Worm (Caenorhabditis elegans) whole organism, L2 larva: ENCODE measurements around the gene K07H8.11.

Source experiments
- C34F6.9 ChIP-seq: fragments of 150-350 bp; optimal IDR thresholded peaks from 2 replicates; lab custom pipeline; 2014; ENCODE audit warnings: missing biosample characterization, missing genetic modification characterization
- F13H6.1 ChIP-seq: sonication (generic microtip); optimal IDR thresholded peaks from 2 replicates; lab custom pipeline; 2016; ENCODE audit warnings: missing genetic modification characterization, missing compliant biosample characterization
- R02D3.7 ChIP-seq: fragments of 150-350 bp; optimal IDR thresholded peaks from 2 replicates; lab custom pipeline; 2014; ENCODE audit warnings: missing biosample characterization, missing genetic modification characterization
- Y55F3AM.14 ChIP-seq: fragments of 200-800 bp; sonication (Bioruptor generic); optimal IDR thresholded peaks from 2 replicates; lab custom pipeline; 2018; ENCODE audit warnings: mild to moderate bottlenecking, missing genetic modification characterization, missing compliant biosample characterization
- ZK546.5 ChIP-seq: sonication (generic microtip); optimal IDR thresholded peaks from 2 replicates; lab custom pipeline; 2017; ENCODE audit warnings: missing biosample characterization, missing genetic modification characterization
- alr-1 ChIP-seq: fragments of 150-350 bp; optimal IDR thresholded peaks from 2 replicates; lab custom pipeline; 2014; ENCODE audit warnings: missing biosample characterization, missing genetic modification characterization
- aly-2 ChIP-seq: fragments of 150-350 bp; optimal IDR thresholded peaks from 2 replicates; lab custom pipeline; 2014; ENCODE audit warnings: missing biosample characterization, missing genetic modification characterization
- ama-1 ChIP-seq: fragments of 150-350 bp; optimal IDR thresholded peaks from 2 replicates; lab custom pipeline; 2018; ENCODE audit warnings: inconsistent platforms
- blmp-1 ChIP-seq: sonication (generic microtip); optimal IDR thresholded peaks from 2 replicates; lab custom pipeline; 2017; ENCODE audit warnings: missing genetic modification characterization, mild to moderate bottlenecking, missing compliant biosample characterization, antibody characterized with exemption, moderate library complexity; ENCODE audit not compliant: insufficient read depth
- ceh-16 ChIP-seq: fragments of 150-350 bp; optimal IDR thresholded peaks from 2 replicates; lab custom pipeline; 2014; ENCODE audit warnings: missing biosample characterization, missing genetic modification characterization
- ceh-82 ChIP-seq: fragments of 150-350 bp; optimal IDR thresholded peaks from 2 replicates; lab custom pipeline; 2014; ENCODE audit warnings: missing biosample characterization, missing genetic modification characterization
- crh-2 ChIP-seq: sonication (generic microtip); optimal IDR thresholded peaks from 2 replicates; lab custom pipeline; 2017; ENCODE audit warnings: missing biosample characterization, missing genetic modification characterization
- dmd-4 ChIP-seq: sonication (generic microtip); optimal IDR thresholded peaks from 2 replicates; lab custom pipeline; 2017; ENCODE audit warnings: missing biosample characterization, missing genetic modification characterization
- egl-27 ChIP-seq: sonication (generic microtip); optimal IDR thresholded peaks from 3 replicates; lab custom pipeline; 2017; ENCODE audit warnings: missing biosample characterization, missing genetic modification reagents, missing genetic modification characterization
- elt-1 ChIP-seq: fragments of 150-350 bp; optimal IDR thresholded peaks from 2 replicates; lab custom pipeline; 2014; ENCODE audit warnings: missing biosample characterization, missing genetic modification characterization
- elt-3 ChIP-seq: sonication (generic microtip); optimal IDR thresholded peaks from 2 replicates; lab custom pipeline; 2017; ENCODE audit warnings: missing biosample characterization, missing genetic modification characterization
- fos-1 ChIP-seq: fragments of 150-350 bp; optimal IDR thresholded peaks from 2 replicates; lab custom pipeline; 2014; ENCODE audit warnings: missing biosample characterization, missing genetic modification characterization
- gmeb-1 ChIP-seq: fragments of 150-350 bp; optimal IDR thresholded peaks from 2 replicates; lab custom pipeline; 2014; ENCODE audit warnings: missing biosample characterization, missing genetic modification characterization
- lin-11 ChIP-seq: fragments of 150-350 bp; sonication (generic microtip); optimal IDR thresholded peaks from 2 replicates; lab custom pipeline; 2014; ENCODE audit warnings: missing biosample characterization, missing genetic modification characterization, inconsistent platforms, mixed read lengths
- lin-13 ChIP-seq: fragments of 150-350 bp; optimal IDR thresholded peaks from 2 replicates; lab custom pipeline; 2014; ENCODE audit warnings: missing biosample characterization, missing genetic modification reagents, missing genetic modification characterization
- lin-39 ChIP-seq: fragments of 150-350 bp; optimal IDR thresholded peaks from 2 replicates; lab custom pipeline; 2014; ENCODE audit warnings: missing biosample characterization, missing genetic modification reagents, missing genetic modification characterization
- lsy-2 ChIP-seq, 2 experiments: fragments of 150-350 bp in 1 of 2; sonication (generic microtip) in 1 of 2; optimal IDR thresholded peaks; 2 replicates each; lab custom pipeline; 2014 to 2017; ENCODE audit warnings: missing biosample characterization in 2 of 2, missing genetic modification characterization in 2 of 2
- mab-5 ChIP-seq: fragments of 150-350 bp; optimal IDR thresholded peaks from 2 replicates; lab custom pipeline; 2014; ENCODE audit warnings: missing biosample characterization, missing genetic modification characterization
- mbf-1 ChIP-seq: sonication (generic microtip); optimal IDR thresholded peaks from 2 replicates; lab custom pipeline; 2017; ENCODE audit warnings: missing biosample characterization, missing genetic modification characterization
- mdl-1 ChIP-seq, 2 experiments: fragments of 150-350 bp in 1 of 2; sonication (generic microtip) in 1 of 2; optimal IDR thresholded peaks; 2 replicates each; lab custom pipeline; 2017; ENCODE audit warnings: missing biosample characterization in 2 of 2, missing genetic modification characterization in 2 of 2
- nhr-10 ChIP-seq: sonication (generic microtip); optimal IDR thresholded peaks from 2 replicates; lab custom pipeline; 2017; ENCODE audit warnings: missing biosample characterization, missing genetic modification characterization
- nhr-11 ChIP-seq: fragments of 150-350 bp; optimal IDR thresholded peaks from 2 replicates; lab custom pipeline; 2014; ENCODE audit warnings: missing biosample characterization, missing genetic modification characterization
- nhr-12 ChIP-seq: fragments of 150-350 bp; optimal IDR thresholded peaks from 2 replicates; lab custom pipeline; 2014; ENCODE audit warnings: missing biosample characterization, missing genetic modification characterization
- nhr-129 ChIP-seq: fragments of 150-350 bp; optimal IDR thresholded peaks from 2 replicates; lab custom pipeline; 2014; ENCODE audit warnings: missing biosample characterization, missing genetic modification characterization
- nhr-23 ChIP-seq: fragments of 150-350 bp; optimal IDR thresholded peaks from 2 replicates; lab custom pipeline; 2014; ENCODE audit warnings: missing biosample characterization, missing genetic modification reagents, missing genetic modification characterization
- nhr-237 ChIP-seq: fragments of 150-350 bp; optimal IDR thresholded peaks from 2 replicates; lab custom pipeline; 2014; ENCODE audit warnings: missing biosample characterization, missing genetic modification characterization
- nhr-25 ChIP-seq: fragments of 150-350 bp; sonication (generic microtip); optimal IDR thresholded peaks from 3 replicates; lab custom pipeline; 2014; ENCODE audit warnings: missing biosample characterization, missing genetic modification characterization
- nhr-6 ChIP-seq: fragments of 150-350 bp; optimal IDR thresholded peaks from 2 replicates; lab custom pipeline; 2014; ENCODE audit warnings: missing biosample characterization, missing genetic modification characterization
- nhr-77 ChIP-seq: fragments of 150-350 bp; optimal IDR thresholded peaks from 2 replicates; lab custom pipeline; 2014; ENCODE audit warnings: missing biosample characterization, missing genetic modification characterization
- peb-1 ChIP-seq: fragments of 150-350 bp; optimal IDR thresholded peaks from 2 replicates; lab custom pipeline; 2014; ENCODE audit warnings: missing biosample characterization, missing genetic modification characterization
- sem-4 ChIP-seq: fragments of 150-350 bp; optimal IDR thresholded peaks from 2 replicates; lab custom pipeline; 2014; ENCODE audit warnings: missing biosample characterization, missing genetic modification reagents, missing genetic modification characterization
- skn-1 ChIP-seq: sonication (generic microtip); optimal IDR thresholded peaks from 2 replicates; lab custom pipeline; 2017; ENCODE audit warnings: missing biosample characterization, missing genetic modification characterization
- sma-3 ChIP-seq: sonication (generic microtip); optimal IDR thresholded peaks from 2 replicates; lab custom pipeline; 2016; ENCODE audit warnings: missing genetic modification reagents, missing genetic modification characterization, missing compliant biosample characterization
- sma-9 ChIP-seq, 2 experiments: fragments of 150-350 bp in 1 of 2; sonication (generic microtip) in 1 of 2; optimal IDR thresholded peaks; 2 replicates each; lab custom pipeline; 2014 to 2016; ENCODE audit warnings: missing genetic modification characterization in 2 of 2, mild to moderate bottlenecking in 1 of 2, missing biosample characterization in 1 of 2, missing compliant biosample characterization in 1 of 2, missing genetic modification reagents in 1 of 2, moderate library complexity in 1 of 2
- snpc-4 ChIP-seq: fragments of 150-350 bp; optimal IDR thresholded peaks from 2 replicates; lab custom pipeline; 2014; ENCODE audit warnings: missing biosample characterization, missing genetic modification characterization
- unc-39 ChIP-seq: fragments of 150-350 bp; optimal IDR thresholded peaks from 2 replicates; lab custom pipeline; 2014; ENCODE audit warnings: missing biosample characterization, missing genetic modification characterization
- unc-55 ChIP-seq: fragments of 150-350 bp; sonication (generic microtip); optimal IDR thresholded peaks from 3 replicates; lab custom pipeline; 2014; ENCODE audit warnings: missing biosample characterization, missing genetic modification reagents, missing genetic modification characterization
- unc-62 ChIP-seq: fragments of 150-350 bp; optimal IDR thresholded peaks from 2 replicates; lab custom pipeline; 2014; ENCODE audit warnings: missing biosample characterization, missing genetic modification reagents, missing genetic modification characterization
- zag-1 ChIP-seq: fragments of 150-350 bp; optimal IDR thresholded peaks from 2 replicates; lab custom pipeline; 2014; ENCODE audit warnings: missing biosample characterization, missing genetic modification characterization
- ztf-1 ChIP-seq: fragments of 200-800 bp; sonication (Bioruptor generic); conservative IDR thresholded peaks from 2 replicates; pipeline ENCODE4 v1.3.6; 2022; ENCODE audit warnings: missing genetic modification characterization, missing compliant biosample characterization
- ztf-11 ChIP-seq: sonication (generic microtip); optimal IDR thresholded peaks from 2 replicates; lab custom pipeline; 2017; ENCODE audit warnings: missing biosample characterization, missing genetic modification characterization
- ztf-4 ChIP-seq: fragments of 150-350 bp; optimal IDR thresholded peaks from 2 replicates; lab custom pipeline; 2014; ENCODE audit warnings: missing biosample characterization, missing genetic modification characterization

The K07H8.11 gene

DNA sequence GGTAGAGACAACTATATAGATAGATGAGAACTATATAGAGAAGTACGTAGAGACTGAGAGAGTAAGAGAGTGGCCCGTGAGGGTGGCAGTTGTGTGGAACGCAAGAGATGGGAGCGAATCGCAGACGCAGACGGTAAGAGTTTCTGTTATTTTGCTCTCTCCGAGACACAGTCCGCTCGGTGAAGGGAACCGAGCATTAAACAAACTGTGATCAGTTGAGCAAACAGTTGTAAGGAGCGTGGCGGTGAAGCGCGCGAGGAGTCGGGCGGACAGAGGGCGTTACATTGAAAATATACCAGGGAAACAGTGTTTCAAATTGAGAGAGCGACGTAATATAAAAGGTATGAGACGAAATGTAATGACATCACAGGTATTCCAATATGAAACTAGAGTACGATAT, 45.6 kb downstream of the K07H8.11 start (continued):
- TF ChIP-seq ceh-16 (tag; lab: Kevin White, UChicago) (no peak), C34F6.9 (tag; lab: Kevin White, UChicago) (peak; percentile 20)
- TF ChIP-seq, all 48 proteins: peak for 12

DNA sequence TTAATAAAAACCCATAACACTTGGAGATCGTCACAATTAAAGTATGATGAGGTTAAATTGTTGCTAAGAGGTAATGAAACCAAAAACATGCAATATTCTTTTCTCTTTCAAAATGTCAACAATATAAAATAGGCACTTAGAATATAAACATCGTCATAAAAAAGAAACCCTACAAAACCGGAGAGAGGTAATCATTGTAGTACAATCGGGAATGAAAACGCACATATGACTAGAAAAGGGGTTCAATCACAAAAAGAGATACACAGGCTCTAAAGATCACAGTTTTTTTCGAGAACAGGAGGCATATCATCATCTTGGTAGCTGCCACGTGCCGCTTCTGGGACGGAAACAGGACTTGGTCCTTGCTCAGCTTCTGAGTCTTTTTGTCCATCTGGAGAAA, 48.7 kb downstream of the K07H8.11 start:
- TF ChIP-seq gmeb-1 (tag; lab: Kevin White, UChicago): no peak
- TF ChIP-seq, all 48 proteins: peak for 0

ce11 chrIV:8225357-8225756, 49.8 kb downstream of the K07H8.11 start, which contains the start of gene serp-1.2:
TSS of gene serp-1.2 (plus strand) at chrIV:8225674.
- TF ChIP-seq nhr-12 (tag; lab: Kevin White, UChicago) (no peak), ama-1 (lab: Kevin White, UChicago) (peak; percentile 39), nhr-237 (tag; lab: Kevin White, UChicago) (no peak), nhr-25 (tag; lab: Kevin White, UChicago) (no peak), ztf-1 (GFP tag; lab: Robert Waterston, UW) (no peak), nhr-23 (tag; lab: Kevin White, UChicago) (no peak), alr-1 (no peak), skn-1 (no peak), Y55F3AM.14 (GFP tag; lab: Kevin White, UChicago) (no peak), lin-39 (no peak), mdl-1 (tag; optimal IDR thresholded peaks at IDR 0.05; lab: Kevin White, UChicago) (peak in 1 of 2 experiments; percentile 29), peb-1 (tag; lab: Kevin White, UChicago) (no peak), elt-3 (tag; lab: Kevin White, UChicago) (no peak), lsy-2 (tag; optimal IDR thresholded peaks at IDR 0.05; lab: Kevin White, UChicago) (no peak), mbf-1 (tag; lab: Kevin White, UChicago) (no peak), elt-1 (tag; lab: Kevin White, UChicago) (no peak), sma-9 (GFP tag; optimal IDR thresholded peaks at IDR 0.05; lab: Kevin White, UChicago) (peak; percentile 44), sma-9 (tag; optimal IDR thresholded peaks at IDR 0.05; lab: Kevin White, UChicago) (no peak), F13H6.1 (tag; lab: Kevin White, UChicago) (no peak), crh-2 (tag; lab: Kevin White, UChicago) (peak; percentile 52), sma-3 (GFP tag; lab: Kevin White, UChicago) (no peak), ceh-16 (tag; lab: Kevin White, UChicago) (no peak), lin-13 (GFP tag; lab: Kevin White, UChicago) (peak; percentile 12), C34F6.9 (tag; lab: Kevin White, UChicago) (peak; percentile 59), unc-55 (GFP tag; lab: Kevin White, UChicago) (no peak), ztf-4 (tag; lab: Kevin White, UChicago) (no peak), unc-39 (tag; lab: Kevin White, UChicago) (no peak), gmeb-1 (tag; lab: Kevin White, UChicago) (no peak), lin-11 (tag; lab: Kevin White, UChicago) (no peak), dmd-4 (tag; lab: Kevin White, UChicago) (no peak), fos-1 (tag; lab: Kevin White, UChicago) (peak; percentile 28), sem-4 (tag; lab: Kevin White, UChicago) (no peak), unc-62 (GFP tag; lab: Kevin White, UChicago) (no peak), nhr-6 (tag; lab: Kevin White, UChicago) (no peak), mab-5 (tag; lab: Kevin White, UChicago) (no peak), snpc-4 (no peak), zag-1 (no peak), ZK546.5 (no peak), ztf-11 (no peak), nhr-10 (no peak), aly-2 (tag; lab: Kevin White, UChicago) (no peak), nhr-77 (tag; lab: Kevin White, UChicago) (no peak), R02D3.7 (tag; lab: Kevin White, UChicago) (no peak), nhr-129 (tag; lab: Kevin White, UChicago) (peak; percentile 36), nhr-11 (no peak), ceh-82 (tag; lab: Kevin White, UChicago) (no peak), egl-27 (tag; lab: Kevin White, UChicago) (no peak), blmp-1 (tag; lab: Kevin White, UChicago) (no peak)
